Fruit fly (Drosophila melanogaster) whole organism, adult: ENCODE data around the gene Prim2.

Source experiments
- CG11617 ChIP-seq: fragments of 200-800 bp; sonication (Bioruptor generic); optimal IDR thresholded peaks from 2 replicates; lab custom pipeline; 2017; ENCODE audit warnings: mild to moderate bottlenecking, missing biosample characterization, missing genetic modification reagents, missing genetic modification characterization
- CG12768 ChIP-seq: fragments of 200-800 bp; sonication (Bioruptor generic); optimal IDR thresholded peaks from 2 replicates; lab custom pipeline; 2017; ENCODE audit warnings: missing biosample characterization, missing genetic modification characterization, mild to moderate bottlenecking, moderate library complexity, missing genetic modification reagents
- CG14711 ChIP-seq: fragments of 200-800 bp; sonication (Bioruptor generic); optimal IDR thresholded peaks from 2 replicates; lab custom pipeline; 2018; ENCODE audit warnings: missing biosample characterization, mild to moderate bottlenecking, missing genetic modification characterization, moderate library complexity
- CG1620 ChIP-seq: fragments of 200-800 bp; sonication (Bioruptor generic); optimal IDR thresholded peaks from 2 replicates; lab custom pipeline; 2016; ENCODE audit warnings: missing biosample characterization, missing genetic modification characterization
- CG33017 ChIP-seq: fragments of 200-800 bp; sonication (Bioruptor generic); optimal IDR thresholded peaks from 2 replicates; lab custom pipeline; 2018; ENCODE audit warnings: missing biosample characterization, mild to moderate bottlenecking, missing genetic modification characterization, moderate library complexity
- CG5204 ChIP-seq: fragments of 200-800 bp; sonication (Bioruptor generic); optimal IDR thresholded peaks from 2 replicates; lab custom pipeline; 2016; ENCODE audit warnings: missing biosample characterization, missing genetic modification characterization
- CG7045 ChIP-seq: fragments of 200-800 bp; sonication (Bioruptor generic); optimal IDR thresholded peaks from 2 replicates; lab custom pipeline; 2017; ENCODE audit warnings: missing biosample characterization, mild to moderate bottlenecking, missing genetic modification characterization
- CG7101 ChIP-seq: fragments of 200-800 bp; sonication (Bioruptor generic); optimal IDR thresholded peaks from 2 replicates; lab custom pipeline; 2018; ENCODE audit warnings: missing biosample characterization, mild to moderate bottlenecking, missing genetic modification characterization, moderate library complexity
- Clk ChIP-seq: fragments of 200-800 bp; sonication (Bioruptor generic); optimal IDR thresholded peaks from 2 replicates; lab custom pipeline; 2017; ENCODE audit warnings: missing biosample characterization, missing genetic modification characterization
- Crg-1 ChIP-seq: fragments of 200-800 bp; sonication (Bioruptor generic); optimal IDR thresholded peaks from 2 replicates; lab custom pipeline; 2016; ENCODE audit warnings: missing biosample characterization, missing genetic modification characterization
- Hr96 ChIP-seq: fragments of 200-800 bp; sonication (Bioruptor generic); optimal IDR thresholded peaks from 2 replicates; lab custom pipeline; 2016; ENCODE audit warnings: missing biosample characterization, missing genetic modification characterization
- Mnt ChIP-seq: fragments of 200-800 bp; sonication (Bioruptor generic); optimal IDR thresholded peaks from 2 replicates; lab custom pipeline; 2016; ENCODE audit warnings: missing biosample characterization, mild to moderate bottlenecking, missing genetic modification characterization
- bab1 ChIP-seq: fragments of 200-800 bp; sonication (Bioruptor generic); optimal IDR thresholded peaks from 3 replicates; lab custom pipeline; 2019; ENCODE audit warnings: missing biosample characterization, mild to moderate bottlenecking, missing genetic modification characterization, moderate library complexity
- cic ChIP-seq: fragments of 200-800 bp; sonication (Bioruptor generic); optimal IDR thresholded peaks from 2 replicates; lab custom pipeline; 2017; ENCODE audit warnings: missing biosample characterization, mild to moderate bottlenecking, missing genetic modification characterization, moderate library complexity
- cnc ChIP-seq, 2 experiments: fragments of >200 bp; optimal IDR thresholded peaks; 2 replicates each; lab custom pipeline; 2017
- kay ChIP-seq: fragments of 200-800 bp; sonication (Bioruptor generic); peaks from one replicate; lab custom pipeline; 2016; ENCODE audit warnings: missing biosample characterization, missing genetic modification characterization, borderline replicate concordance
- ovo ChIP-seq: fragments of 200-800 bp; sonication (Bioruptor generic); optimal IDR thresholded peaks from 2 replicates; lab custom pipeline; 2016; ENCODE audit warnings: missing biosample characterization, missing genetic modification characterization
- pad ChIP-seq: fragments of 200-800 bp; sonication (Bioruptor generic); optimal IDR thresholded peaks from 3 replicates; lab custom pipeline; 2017; ENCODE audit warnings: missing biosample characterization, missing genetic modification characterization, mild to moderate bottlenecking, moderate library complexity, missing genetic modification reagents
- tj ChIP-seq: fragments of 200-800 bp; sonication (Bioruptor generic); optimal IDR thresholded peaks from 3 replicates; lab custom pipeline; 2017; ENCODE audit warnings: missing biosample characterization, mild to moderate bottlenecking, missing genetic modification characterization, moderate library complexity
- toe ChIP-seq: fragments of 200-800 bp; sonication (Bioruptor generic); optimal IDR thresholded peaks from 2 replicates; lab custom pipeline; 2016; ENCODE audit warnings: missing biosample characterization, missing genetic modification characterization

Prim2 gene

DNA sequence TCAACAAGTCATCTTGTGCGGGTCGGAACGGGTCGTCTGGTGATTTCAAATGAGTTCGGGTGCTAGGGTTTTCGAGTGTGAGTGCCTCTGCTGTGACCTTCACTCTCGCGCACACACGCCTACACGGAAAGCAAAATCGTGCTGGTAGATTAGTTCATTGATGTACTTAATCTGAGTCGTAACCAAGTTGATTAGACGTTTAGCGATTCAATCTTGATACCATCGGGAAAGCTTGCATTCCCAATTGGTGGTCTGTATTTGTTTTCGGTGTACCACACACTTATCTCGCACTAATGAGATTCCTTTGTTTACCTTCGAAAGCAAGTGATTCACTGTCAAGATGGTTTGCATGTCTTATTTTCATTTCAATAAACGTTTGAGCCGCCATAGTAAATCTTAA lies 27.6 kb upstream of the Prim2 start:
- TF ChIP-seq CG7045 (GFP tag; lab: Kevin White, UChicago) (no peak), toe (GFP tag; lab: Kevin White, UChicago) (no peak), tj (GFP tag; lab: Kevin White, UChicago) (no peak), CG14711 (tag; lab: Kevin White, UChicago) (peak; percentile 21), Crg-1 (GFP tag; lab: Kevin White, UChicago) (no peak), ovo (GFP tag; lab: Kevin White, UChicago) (no peak), CG33017 (peak; percentile 41), CG7101 (peak; percentile 41), kay (peak; percentile 94), CG12768 (GFP tag; lab: Kevin White, UChicago) (no peak), CG11617 (no peak), cnc (optimal IDR thresholded peaks at IDR 0.05; lab: Kevin White, UChicago) (no peak), Hr96 (GFP tag; lab: Kevin White, UChicago) (no peak), pad (GFP tag; lab: Kevin White, UChicago) (no peak), cic (GFP tag; lab: Kevin White, UChicago) (peak; percentile 89), Mnt (peak; percentile 50), bab1 (GFP tag; lab: Kevin White, UChicago) (no peak), CG5204 (GFP tag; lab: Kevin White, UChicago) (no peak), Clk (GFP tag; lab: Kevin White, UChicago) (no peak), CG1620 (no peak)

DNA sequence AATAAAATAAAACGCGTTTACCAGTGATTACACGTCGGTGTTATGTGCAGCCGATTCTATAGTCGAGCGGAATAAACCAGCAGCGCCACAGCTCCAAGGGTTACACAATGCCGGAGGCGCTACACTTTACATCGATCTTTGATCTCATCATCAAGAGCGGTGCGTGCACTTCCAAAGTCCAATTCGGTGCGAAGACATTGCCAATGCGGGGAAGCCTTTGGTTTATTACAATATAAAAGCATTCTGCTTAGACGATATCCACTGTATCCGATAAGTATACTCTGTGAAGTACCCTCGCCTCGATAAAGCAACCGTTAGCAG lies 26.4 kb upstream of the Prim2 start:
- TF ChIP-seq CG12768 (GFP tag; lab: Kevin White, UChicago) (peak; percentile 4), CG7101 (no peak)

DNA sequence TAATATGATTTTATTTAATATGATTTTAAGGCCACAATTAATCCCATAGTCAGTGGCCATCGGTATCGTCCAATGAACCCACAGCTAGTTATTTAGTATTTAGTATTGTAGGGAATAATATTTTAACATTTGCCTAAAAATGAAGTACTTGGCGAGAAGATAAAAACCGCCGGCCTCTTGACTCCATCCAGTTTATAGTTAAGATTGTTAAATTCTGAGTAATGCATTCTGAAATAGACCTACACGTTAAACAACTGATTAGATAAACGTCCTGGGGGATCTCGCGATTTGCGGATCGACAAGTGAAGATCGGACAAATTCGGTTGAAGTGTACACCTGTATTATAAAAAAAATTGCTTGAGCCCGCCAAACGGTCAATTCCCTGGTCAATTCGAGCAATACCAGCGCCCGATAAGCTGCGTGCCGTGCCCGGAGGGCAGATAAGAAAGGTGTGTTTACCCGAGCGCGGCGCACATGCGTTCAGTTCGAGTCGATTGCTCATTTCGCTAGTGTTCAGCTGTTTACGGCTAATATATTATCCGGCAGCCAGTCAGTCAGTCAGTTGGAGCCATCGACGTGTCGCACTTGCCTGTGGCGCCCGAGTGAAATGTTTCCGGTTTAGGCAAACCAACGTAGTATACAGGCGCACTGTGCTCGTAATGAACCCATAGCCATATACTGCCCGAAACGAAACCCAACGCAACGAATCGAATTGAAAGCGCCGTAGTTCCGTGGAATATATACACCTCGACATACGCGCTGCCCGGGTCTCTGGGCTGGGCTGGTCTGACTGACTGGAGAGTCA lies 25.9 kb upstream of the Prim2 start:
- TF ChIP-seq Hr96 (GFP tag; lab: Kevin White, UChicago): no peak
- no peak for TF ChIP-seq Crg-1 (GFP tag; lab: Kevin White, UChicago)
- TF ChIP-seq tj (GFP tag; lab: Kevin White, UChicago): no peak
- TF ChIP-seq bab1 (GFP tag; lab: Kevin White, UChicago): no peak
- peak; percentile 82 for TF ChIP-seq Mnt
- TF ChIP-seq cic (GFP tag; lab: Kevin White, UChicago): peak; percentile 91
- TF ChIP-seq Clk (GFP tag; lab: Kevin White, UChicago): no peak
- no peak for TF ChIP-seq CG14711 (tag; lab: Kevin White, UChicago)
- TF ChIP-seq CG33017: peak; percentile 10
- TF ChIP-seq CG1620: no peak
- no peak for TF ChIP-seq toe (GFP tag; lab: Kevin White, UChicago)
- peak; percentile 52 for TF ChIP-seq kay
- TF ChIP-seq ovo (GFP tag; lab: Kevin White, UChicago): no peak
- TF ChIP-seq cnc (optimal IDR thresholded peaks at IDR 0.05; lab: Kevin White, UChicago): no peak
- TF ChIP-seq pad (GFP tag; lab: Kevin White, UChicago): no peak

DNA sequence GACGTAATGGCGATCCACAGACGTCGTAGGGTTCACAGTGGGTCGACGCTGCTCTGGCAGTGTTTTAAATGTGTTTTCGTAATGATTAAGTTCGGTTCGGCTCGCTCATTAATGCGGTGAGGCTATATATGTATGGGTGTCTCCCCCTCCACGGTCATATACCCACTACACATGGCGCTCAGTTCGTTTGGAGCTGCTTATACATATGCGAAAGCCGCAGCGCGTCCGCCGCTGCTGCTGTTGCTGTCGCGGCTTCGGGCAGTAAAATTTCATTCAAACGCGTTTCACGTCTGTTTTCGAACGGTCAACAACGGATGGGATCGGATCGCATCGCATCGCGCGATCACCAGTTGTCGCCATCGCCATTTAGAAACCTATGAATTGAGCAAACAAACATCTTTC lies 24.6 kb upstream of the Prim2 start:
- peak; percentile 11 for TF ChIP-seq tj (GFP tag; lab: Kevin White, UChicago)
- no peak for TF ChIP-seq CG14711 (tag; lab: Kevin White, UChicago)
- TF ChIP-seq Mnt: peak; percentile 76
- peak; percentile 91 for TF ChIP-seq cic (GFP tag; lab: Kevin White, UChicago)
- TF ChIP-seq ovo (GFP tag; lab: Kevin White, UChicago): peak; percentile 30
- no peak for TF ChIP-seq CG7101
- no peak for TF ChIP-seq toe (GFP tag; lab: Kevin White, UChicago)
- no peak for TF ChIP-seq CG1620
- peak; percentile 93 for TF ChIP-seq pad (GFP tag; lab: Kevin White, UChicago)
- TF ChIP-seq CG11617: no peak
- peak; percentile 3 for TF ChIP-seq Clk (GFP tag; lab: Kevin White, UChicago)
- peak; percentile 19 for TF ChIP-seq CG7045 (GFP tag; lab: Kevin White, UChicago)
- TF ChIP-seq bab1 (GFP tag; lab: Kevin White, UChicago): no peak
- TF ChIP-seq kay: no peak
- TF ChIP-seq CG12768 (GFP tag; lab: Kevin White, UChicago): peak; percentile 57
- TF ChIP-seq CG5204 (GFP tag; lab: Kevin White, UChicago): no peak
- peak; percentile 46 for TF ChIP-seq Hr96 (GFP tag; lab: Kevin White, UChicago)

DNA sequence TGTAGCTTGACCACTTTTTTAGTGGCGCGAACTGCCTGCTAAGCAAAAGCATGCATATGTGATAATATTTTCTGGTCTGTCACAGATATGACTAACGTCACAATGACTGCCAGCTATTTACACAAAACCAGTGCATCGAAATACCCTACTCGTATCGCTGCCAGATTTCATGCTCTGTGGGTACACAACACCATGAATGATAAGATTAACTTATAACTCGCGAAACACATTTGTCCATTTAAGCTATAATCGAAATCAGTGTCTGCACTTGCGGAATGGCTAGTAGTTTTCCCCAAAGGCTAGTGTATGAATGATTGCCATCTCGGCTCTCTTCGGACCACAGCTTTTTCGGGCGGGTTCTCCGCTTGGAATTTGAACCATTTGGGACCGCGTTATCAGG lies 24.0 kb upstream of the Prim2 start:
- TF ChIP-seq cic (GFP tag; lab: Kevin White, UChicago): peak; percentile 51
- TF ChIP-seq tj (GFP tag; lab: Kevin White, UChicago): peak; percentile 70
- TF ChIP-seq pad (GFP tag; lab: Kevin White, UChicago): no peak
- peak; percentile 15 for TF ChIP-seq CG7045 (GFP tag; lab: Kevin White, UChicago)
- no peak for TF ChIP-seq CG7101
- peak; percentile 1 for TF ChIP-seq Mnt
- peak in 1 of 2 experiments; percentile 39 for TF ChIP-seq cnc (optimal IDR thresholded peaks at IDR 0.05; lab: Kevin White, UChicago)
- peak; percentile 85 for TF ChIP-seq kay

DNA sequence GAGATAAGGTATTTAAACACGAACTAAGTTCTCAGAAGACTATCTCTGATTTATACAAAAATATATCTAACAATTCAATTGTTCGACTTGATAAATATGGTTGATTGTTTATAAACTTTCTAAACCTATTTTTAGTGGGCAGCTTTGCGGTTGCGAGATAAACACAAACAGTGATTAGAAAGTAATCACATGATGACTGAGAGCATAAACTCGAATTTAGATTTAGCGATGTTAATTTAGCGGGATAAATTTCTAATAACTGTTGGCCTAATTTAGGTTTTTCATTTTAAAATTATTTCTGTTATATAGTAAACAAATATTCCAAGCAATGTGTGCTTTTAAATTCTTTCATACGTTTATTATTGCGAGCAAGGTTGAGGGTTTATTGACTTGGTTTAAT lies 23.6 kb upstream of the Prim2 start:
- TF ChIP-seq kay (peak; percentile 93), CG12768 (GFP tag; lab: Kevin White, UChicago) (no peak)
